Worm (Caenorhabditis elegans) whole organism, L2 larva: ENCODE results near the gene srg-50.

Experiments used
- C34F6.9 ChIP-seq: fragments of 150-350 bp; optimal IDR thresholded peaks from 2 replicates; lab custom pipeline; 2014; ENCODE audit warnings: missing biosample characterization, missing genetic modification characterization
- alr-1 ChIP-seq: fragments of 150-350 bp; optimal IDR thresholded peaks from 2 replicates; lab custom pipeline; 2014; ENCODE audit warnings: missing biosample characterization, missing genetic modification characterization
- ama-1 ChIP-seq: fragments of 150-350 bp; optimal IDR thresholded peaks from 2 replicates; lab custom pipeline; 2018; ENCODE audit warnings: inconsistent platforms
- ceh-82 ChIP-seq: fragments of 150-350 bp; optimal IDR thresholded peaks from 2 replicates; lab custom pipeline; 2014; ENCODE audit warnings: missing biosample characterization, missing genetic modification characterization
- fos-1 ChIP-seq: fragments of 150-350 bp; optimal IDR thresholded peaks from 2 replicates; lab custom pipeline; 2014; ENCODE audit warnings: missing biosample characterization, missing genetic modification characterization
- mdl-1 ChIP-seq, 2 experiments: fragments of 150-350 bp in 1 of 2; sonication (generic microtip) in 1 of 2; optimal IDR thresholded peaks; 2 replicates each; lab custom pipeline; 2017; ENCODE audit warnings: missing biosample characterization in 2 of 2, missing genetic modification characterization in 2 of 2
- nhr-77 ChIP-seq: fragments of 150-350 bp; optimal IDR thresholded peaks from 2 replicates; lab custom pipeline; 2014; ENCODE audit warnings: missing biosample characterization, missing genetic modification characterization
- snpc-4 ChIP-seq: fragments of 150-350 bp; optimal IDR thresholded peaks from 2 replicates; lab custom pipeline; 2014; ENCODE audit warnings: missing biosample characterization, missing genetic modification characterization
- ztf-4 ChIP-seq: fragments of 150-350 bp; optimal IDR thresholded peaks from 2 replicates; lab custom pipeline; 2014; ENCODE audit warnings: missing biosample characterization, missing genetic modification characterization

DNA sequence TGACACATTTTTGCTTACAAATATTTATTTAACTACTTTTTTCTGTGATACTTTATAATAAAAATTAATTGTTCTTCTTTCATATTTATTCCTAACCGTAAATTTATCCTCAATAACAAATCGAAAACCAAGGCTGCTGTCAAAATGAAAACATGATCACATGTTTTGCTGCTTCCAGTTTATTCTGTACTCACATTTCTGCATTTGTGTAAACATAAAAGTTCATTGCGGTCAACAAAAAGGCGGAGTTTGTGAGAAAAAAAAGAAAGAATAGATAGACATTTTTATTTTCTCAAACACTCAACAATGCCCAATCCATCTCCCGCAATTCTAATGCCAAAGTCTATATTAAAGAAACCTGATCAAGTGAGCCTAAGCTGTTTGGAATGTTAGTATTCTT is 39.1 kb downstream of the srg-50 start, which contains the start of gene C06G3.3:
- TF ChIP-seq alr-1 (tag; lab: Kevin White, UChicago) = no peak
- TF ChIP-seq mdl-1 (tag; optimal IDR thresholded peaks at IDR 0.05; lab: Kevin White, UChicago) = no peak
- TF ChIP-seq ceh-82 (tag; lab: Kevin White, UChicago) = no peak
- TF ChIP-seq ztf-4 (tag; lab: Kevin White, UChicago) = no peak
- TF ChIP-seq snpc-4 (tag; lab: Kevin White, UChicago) = no peak
- no peak for TF ChIP-seq nhr-77 (tag; lab: Kevin White, UChicago)
- TF ChIP-seq fos-1 (tag; lab: Kevin White, UChicago) = no peak
- TF ChIP-seq C34F6.9 (tag; lab: Kevin White, UChicago) = no peak
- TF ChIP-seq ama-1 = no peak
